Fruit fly (Drosophila melanogaster) whole organism, wandering third instar larva: Measurements from ENCODE around the gene AP-2mu.

Experiments
- Abd-B ChIP-seq: fragments of >200 bp; optimal IDR thresholded peaks from 2 replicates; lab custom pipeline; 2017; ENCODE audit warnings: missing biosample characterization, missing genetic modification characterization
- CG32264 ChIP-seq: fragments of 200-800 bp; sonication (Bioruptor generic); optimal IDR thresholded peaks from 2 replicates; lab custom pipeline; 2016; ENCODE audit warnings: missing biosample characterization, missing genetic modification characterization
- CG9705 ChIP-seq: fragments of 200-800 bp; sonication (Bioruptor generic); optimal IDR thresholded peaks from 2 replicates; lab custom pipeline; 2018; ENCODE audit warnings: missing biosample characterization, mild to moderate bottlenecking, missing genetic modification characterization
- CrebA ChIP-seq: fragments of 200-800 bp; sonication (Bioruptor generic); optimal IDR thresholded peaks from 2 replicates; lab custom pipeline; 2016; ENCODE audit warnings: missing biosample characterization, mild to moderate bottlenecking, missing genetic modification characterization, borderline replicate concordance
- Dfd ChIP-seq: fragments of >200 bp; optimal IDR thresholded peaks from 2 replicates; lab custom pipeline; 2017; ENCODE audit warnings: missing biosample characterization, missing genetic modification characterization
- GATAd ChIP-seq: sonication (Bioruptor generic); optimal IDR thresholded peaks from 2 replicates; lab custom pipeline; 2016; ENCODE audit warnings: missing biosample characterization, missing genetic modification characterization
- HLH106 ChIP-seq: fragments of 200-800 bp; optimal IDR thresholded peaks from 3 replicates; lab custom pipeline; 2019; ENCODE audit warnings: missing biosample characterization, mild to moderate bottlenecking, missing genetic modification characterization, moderate library complexity
- Hnf4 ChIP-seq: fragments of 200-800 bp; sonication (Bioruptor generic); optimal IDR thresholded peaks from 2 replicates; lab custom pipeline; 2016; ENCODE audit warnings: missing biosample characterization, mild to moderate bottlenecking, missing genetic modification characterization
- Hr78 ChIP-seq: fragments of >200 bp; optimal IDR thresholded peaks from 2 replicates; lab custom pipeline; 2017; ENCODE audit warnings: missing biosample characterization, missing genetic modification characterization
- Hr83 ChIP-seq: fragments of 200-300 bp; sonication (Bioruptor generic); optimal IDR thresholded peaks from 2 replicates; lab custom pipeline; 2016; ENCODE audit warnings: missing biosample characterization, mild to moderate bottlenecking, missing genetic modification characterization, moderate library complexity; ENCODE audit not compliant: poor library complexity, severe bottlenecking
- Jra ChIP-seq: sonication (Bioruptor generic); optimal IDR thresholded peaks from 2 replicates; lab custom pipeline; 2016; ENCODE audit warnings: missing biosample characterization, missing genetic modification characterization
- Mio ChIP-seq: sonication (Bioruptor generic); optimal IDR thresholded peaks from 2 replicates; lab custom pipeline; 2016; ENCODE audit warnings: missing biosample characterization, missing genetic modification characterization
- N ChIP-seq: fragments of >200 bp; optimal IDR thresholded peaks from 2 replicates; lab custom pipeline; 2018; ENCODE audit warnings: missing biosample characterization, missing external identifiers, missing genetic modification characterization
- OdsH ChIP-seq: fragments of 200-800 bp; sonication (Bioruptor generic); optimal IDR thresholded peaks from 2 replicates; lab custom pipeline; 2016; ENCODE audit warnings: missing biosample characterization, mild to moderate bottlenecking, missing genetic modification characterization
- Rel ChIP-seq, 2 experiments: fragments of 200-800 bp; sonication (Bioruptor generic) in 1 of 2; optimal IDR thresholded peaks; 2 replicates in 1 of 2; 3 replicates in 1 of 2; lab custom pipeline; 2016 to 2019; ENCODE audit warnings: mild to moderate bottlenecking in 2 of 2, missing biosample characterization in 2 of 2, missing genetic modification characterization in 2 of 2, moderate library complexity in 1 of 2
- Sp1 ChIP-seq: fragments of 200-800 bp; sonication (Bioruptor generic); optimal IDR thresholded peaks from 3 replicates; lab custom pipeline; 2019; ENCODE audit warnings: missing biosample characterization, mild to moderate bottlenecking, missing genetic modification characterization, moderate library complexity
- br ChIP-seq: fragments of 200-800 bp; sonication (Bioruptor generic); optimal IDR thresholded peaks from 2 replicates; lab custom pipeline; 2016; ENCODE audit warnings: missing biosample characterization, missing genetic modification characterization
- brk ChIP-seq: fragments of 200-800 bp; sonication (Bioruptor generic); optimal IDR thresholded peaks from 2 replicates; lab custom pipeline; 2016; ENCODE audit warnings: missing biosample characterization, mild to moderate bottlenecking, missing genetic modification characterization
- dl ChIP-seq, 2 experiments: fragments of 175-275, 200-275 bp in 1 of 2; fragments of 200-275 bp in 1 of 2; sonication (Bioruptor generic); optimal IDR thresholded peaks; lab custom pipeline; 2018; ENCODE audit warnings: mild to moderate bottlenecking in 2 of 2, missing biosample characterization in 2 of 2, missing genetic modification characterization in 2 of 2, moderate library complexity in 2 of 2; ENCODE audit not compliant: partially characterized antibody in 2 of 2, insufficient read depth in 1 of 2
- dmrt93B ChIP-seq: fragments of 200-800 bp; sonication (Bioruptor generic); optimal IDR thresholded peaks from 2 replicates; lab custom pipeline; 2018; ENCODE audit warnings: missing biosample characterization, mild to moderate bottlenecking, missing genetic modification characterization
- dsf ChIP-seq: sonication (Bioruptor generic); optimal IDR thresholded peaks from 2 replicates; lab custom pipeline; 2016; ENCODE audit warnings: missing biosample characterization, missing genetic modification characterization, borderline replicate concordance
- ey ChIP-seq: fragments of 200-800 bp; sonication (Bioruptor generic); optimal IDR thresholded peaks from 2 replicates; lab custom pipeline; 2016; ENCODE audit warnings: missing biosample characterization, missing genetic modification characterization
- foxo ChIP-seq, 2 experiments: fragments of 200-800 bp; sonication (Bioruptor generic); optimal IDR thresholded peaks; 2 replicates in 1 of 2; 3 replicates in 1 of 2; lab custom pipeline; 2016 to 2017; ENCODE audit warnings: missing biosample characterization in 2 of 2, missing genetic modification characterization in 2 of 2
- fru ChIP-seq: fragments of 200-800 bp; sonication (Bioruptor generic); optimal IDR thresholded peaks from 3 replicates; lab custom pipeline; 2016; ENCODE audit warnings: missing biosample characterization, mild to moderate bottlenecking, missing genetic modification characterization
- h ChIP-seq: fragments of 200-800 bp; sonication (Bioruptor generic); optimal IDR thresholded peaks from 3 replicates; lab custom pipeline; 2016; ENCODE audit warnings: missing biosample characterization, mild to moderate bottlenecking, missing genetic modification characterization
- jim ChIP-seq: fragments of 175-275, 200-325 bp; sonication (Bioruptor generic); optimal IDR thresholded peaks from 2 replicates; lab custom pipeline; 2016; ENCODE audit warnings: missing biosample characterization, mild to moderate bottlenecking, missing genetic modification characterization
- lola ChIP-seq: fragments of >200 bp; optimal IDR thresholded peaks from 2 replicates; lab custom pipeline; 2017; ENCODE audit warnings: missing biosample characterization, missing genetic modification characterization
- pan ChIP-seq: fragments of >200 bp; optimal IDR thresholded peaks from 2 replicates; lab custom pipeline; 2017
- psq ChIP-seq: fragments of 200-800 bp; sonication (Bioruptor generic); optimal IDR thresholded peaks from 3 replicates; lab custom pipeline; 2017; ENCODE audit warnings: missing biosample characterization, mild to moderate bottlenecking, missing genetic modification characterization, moderate library complexity
- rgr ChIP-seq: fragments of 200-800 bp; sonication (Bioruptor generic); optimal IDR thresholded peaks from 3 replicates; lab custom pipeline; 2016; ENCODE audit warnings: missing biosample characterization, mild to moderate bottlenecking, missing genetic modification characterization
- sage ChIP-seq: fragments of 200-800 bp; sonication (Bioruptor generic); optimal IDR thresholded peaks from 2 replicates; lab custom pipeline; 2016; ENCODE audit warnings: missing biosample characterization, mild to moderate bottlenecking, missing genetic modification characterization
- sv ChIP-seq: fragments of 200-800 bp; sonication (Bioruptor generic); optimal IDR thresholded peaks from 3 replicates; lab custom pipeline; 2016; ENCODE audit warnings: missing biosample characterization, missing genetic modification characterization
- tai ChIP-seq: sonication (Bioruptor generic); optimal IDR thresholded peaks from 2 replicates; lab custom pipeline; 2016; ENCODE audit warnings: missing biosample characterization, missing genetic modification characterization
- woc ChIP-seq: sonication (Bioruptor generic); optimal IDR thresholded peaks from 2 replicates; lab custom pipeline; 2016; ENCODE audit warnings: missing biosample characterization, mild to moderate bottlenecking, missing genetic modification characterization

Gene AP-2mu

DNA sequence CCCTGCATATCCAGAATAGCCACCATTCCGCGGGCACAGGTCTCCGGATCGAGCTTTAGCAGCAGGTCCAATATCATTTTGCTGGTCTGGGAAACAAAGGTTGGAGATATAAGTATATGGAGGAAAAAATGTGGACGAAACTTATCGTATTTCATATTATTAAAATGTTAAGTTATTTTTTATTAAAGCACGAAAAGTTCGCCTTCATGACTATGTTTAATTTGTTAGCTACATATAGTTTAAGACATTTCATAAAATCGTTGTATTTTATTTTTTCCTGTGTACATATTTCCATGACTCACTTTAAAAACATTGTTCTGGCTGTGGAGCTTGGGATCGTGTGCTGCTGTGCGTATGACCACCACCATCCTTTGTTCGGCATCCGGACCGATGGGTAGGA lies 38.3 kb upstream of the AP-2mu start:
- TF ChIP-seq OdsH (GFP tag; lab: Kevin White, UChicago) = peak; percentile 61
- peak; percentile 39 for TF ChIP-seq fru (GFP tag; lab: Kevin White, UChicago)
- peak; percentile 44 for TF ChIP-seq psq
- TF ChIP-seq CrebA (GFP tag; lab: Kevin White, UChicago) = no peak
- TF ChIP-seq Jra (GFP tag; lab: Kevin White, UChicago) = peak; percentile 33
- TF ChIP-seq Sp1 (GFP tag; lab: Kevin White, UChicago) = no peak
- no peak for TF ChIP-seq Mio
- no peak for TF ChIP-seq Hr78 (GFP tag; lab: Kevin White, UChicago)
- peak in 1 of 2 experiments; percentile 70 for TF ChIP-seq foxo (GFP tag; optimal IDR thresholded peaks at IDR 0.05; lab: Kevin White, UChicago)
- no peak for TF ChIP-seq GATAd (GFP tag; lab: Kevin White, UChicago)
- no peak for TF ChIP-seq sv (GFP tag; lab: Kevin White, UChicago)
- TF ChIP-seq HLH106 (tag; lab: Kevin White, UChicago) = peak; percentile 36
- peak; percentile 51 for TF ChIP-seq h (GFP tag; lab: Kevin White, UChicago)
- TF ChIP-seq sage (GFP tag; lab: Kevin White, UChicago) = peak; percentile 41
- peak; percentile 37 for TF ChIP-seq ey
- no peak for TF ChIP-seq lola (GFP tag; lab: Kevin White, UChicago)
- peak; percentile 40 for TF ChIP-seq br (GFP tag; lab: Kevin White, UChicago)
- TF ChIP-seq CG9705 (GFP tag; lab: Kevin White, UChicago) = no peak
- peak; percentile 58 for TF ChIP-seq rgr (GFP tag; lab: Kevin White, UChicago)
- no peak for TF ChIP-seq jim (GFP tag; lab: Kevin White, UChicago)

DNA sequence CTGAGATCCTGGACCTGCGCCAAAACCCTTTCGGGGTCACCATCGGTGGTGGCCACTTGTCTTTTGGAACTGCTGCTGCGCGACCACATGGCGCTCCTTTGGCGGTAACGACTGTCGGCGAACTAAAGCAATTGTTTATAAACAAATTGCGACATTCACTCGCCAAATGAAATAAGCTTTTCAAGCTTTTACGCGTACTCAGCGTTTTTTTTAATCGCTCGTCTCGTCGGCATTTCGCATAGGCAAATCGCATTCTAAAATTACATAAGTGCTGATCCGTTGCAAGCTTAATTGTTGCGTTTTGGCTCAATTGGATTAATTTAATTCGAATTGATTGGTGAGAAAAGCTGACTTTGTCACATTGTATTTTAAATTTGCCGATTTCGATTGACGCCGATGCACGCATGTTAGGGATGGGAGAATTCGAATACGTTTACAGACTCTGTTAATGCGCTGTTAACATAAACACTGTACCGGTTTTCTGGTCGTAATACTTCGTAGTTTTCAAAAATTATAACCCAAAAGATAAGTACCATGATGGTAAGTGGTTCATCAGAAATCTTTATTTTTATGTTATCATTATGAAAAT lies 37.6 kb upstream of the AP-2mu start, which contains the start of gene pinta:
pinta (minus strand) TSS at position 328 of the 589 bp plus-strand sequence.
- no peak for TF ChIP-seq Dfd (GFP tag; lab: Kevin White, UChicago)
- TF ChIP-seq Jra (GFP tag; lab: Kevin White, UChicago) = no peak
- no peak for TF ChIP-seq N (GFP tag; lab: Kevin White, UChicago)
- TF ChIP-seq pan (lab: Kevin White, UChicago) = no peak
- no peak for TF ChIP-seq br (GFP tag; lab: Kevin White, UChicago)
- TF ChIP-seq sage (GFP tag; lab: Kevin White, UChicago) = no peak
- no peak for TF ChIP-seq dsf (GFP tag; lab: Kevin White, UChicago)
- TF ChIP-seq, all 38 proteins: peak for 0

DNA sequence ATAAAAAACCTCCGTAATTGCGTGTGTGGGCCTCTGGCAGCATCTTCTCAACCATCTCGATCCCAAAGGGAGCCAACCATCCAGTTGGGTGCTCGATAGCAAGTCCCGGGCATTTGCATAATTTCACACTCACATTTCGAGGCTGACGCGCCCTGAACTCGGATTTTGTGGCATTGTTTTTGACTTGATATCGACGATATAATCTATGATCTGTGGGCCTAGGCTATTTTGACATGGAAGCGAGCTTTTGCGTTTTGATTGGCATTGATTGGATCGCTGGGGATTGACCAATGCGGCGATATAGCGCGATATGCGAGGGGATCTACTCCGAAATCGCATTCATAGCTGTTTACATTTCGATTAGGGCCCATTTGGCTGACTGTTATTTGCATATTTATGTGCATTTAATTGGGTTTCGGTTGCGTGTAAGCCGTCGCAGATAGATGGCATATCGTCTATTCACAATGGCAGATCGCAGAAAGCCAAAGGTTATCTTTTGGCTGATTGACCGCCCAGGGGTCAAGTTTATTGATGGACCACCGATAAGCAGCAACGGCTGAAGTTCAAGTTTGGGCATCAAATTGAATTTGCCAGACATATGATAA lies 30.0 kb upstream of the AP-2mu start:
- no peak for TF ChIP-seq Rel (GFP tag; optimal IDR thresholded peaks at IDR 0.05; lab: Kevin White, UChicago)
- no peak for TF ChIP-seq Rel (tag; optimal IDR thresholded peaks at IDR 0.05; lab: Kevin White, UChicago)
- no peak for TF ChIP-seq dl (GFP tag; optimal IDR thresholded peaks at IDR 0.05; lab: Kevin White, UChicago; ENCODE audit: insufficient read depth in 1 of 2, partially characterized antibody in 2 of 2)
- TF ChIP-seq rgr (GFP tag; lab: Kevin White, UChicago) = no peak
- TF ChIP-seq Hr83 = no peak
- TF ChIP-seq OdsH (GFP tag; lab: Kevin White, UChicago) = no peak
- TF ChIP-seq sv (GFP tag; lab: Kevin White, UChicago) = no peak
- no peak for TF ChIP-seq br (GFP tag; lab: Kevin White, UChicago)
- no peak for TF ChIP-seq Hr78 (GFP tag; lab: Kevin White, UChicago)
- TF ChIP-seq h (GFP tag; lab: Kevin White, UChicago) = no peak
- no peak for TF ChIP-seq Dfd (GFP tag; lab: Kevin White, UChicago)
- no peak for TF ChIP-seq Abd-B (GFP tag; lab: Kevin White, UChicago)
- TF ChIP-seq CG32264 = no peak
- no peak for TF ChIP-seq brk

DNA sequence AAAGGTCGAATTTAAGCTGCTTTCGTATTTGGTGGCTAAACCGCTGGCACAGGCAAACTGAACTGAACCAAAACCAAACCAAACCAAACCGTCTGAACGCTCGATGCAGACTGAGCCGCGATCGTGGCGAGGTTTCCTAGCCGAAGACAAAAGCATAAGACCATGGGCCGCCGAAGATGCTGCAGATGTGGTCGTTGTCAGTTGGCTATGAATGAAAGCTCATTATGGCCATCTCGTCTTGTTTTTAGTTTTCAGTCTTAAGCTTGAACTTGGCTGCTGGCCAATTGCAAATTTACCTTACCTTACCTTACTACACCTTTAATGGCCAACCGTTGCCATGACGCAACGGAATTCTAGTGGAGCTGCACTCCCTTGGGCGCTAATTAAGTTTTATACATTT lies 26.2 kb upstream of the AP-2mu start, which contains the start of gene CG13847:
CG13847 (minus strand) TSS at position 101 of the 400 bp plus-strand sequence.
- TF ChIP-seq psq (no peak), Hnf4 (GFP tag; lab: Kevin White, UChicago) (no peak), sv (GFP tag; lab: Kevin White, UChicago) (no peak), brk (no peak), Jra (GFP tag; lab: Kevin White, UChicago) (no peak), CrebA (GFP tag; lab: Kevin White, UChicago) (no peak), dmrt93B (no peak), tai (GFP tag; lab: Kevin White, UChicago) (no peak), dsf (GFP tag; lab: Kevin White, UChicago) (no peak), dl (GFP tag; optimal IDR thresholded peaks at IDR 0.05; lab: Kevin White, UChicago; ENCODE audit: insufficient read depth in 1 of 2, partially characterized antibody in 2 of 2) (no peak), rgr (GFP tag; lab: Kevin White, UChicago) (no peak), woc (GFP tag; lab: Kevin White, UChicago) (no peak), br (GFP tag; lab: Kevin White, UChicago) (no peak)
